Worm (Caenorhabditis elegans) whole organism, late embryonic: Measurements from ENCODE around the gene F58E6.4.

ENCODE experiments used
- C08G9.2 ChIP-seq: sonication (generic microtip); optimal IDR thresholded peaks from 2 replicates; lab custom pipeline; 2016; ENCODE audit warnings: mild to moderate bottlenecking, missing genetic modification characterization, moderate library complexity, missing compliant biosample characterization
- K09A11.1 ChIP-seq: sonication (generic microtip); optimal IDR thresholded peaks from 2 replicates; lab custom pipeline; 2017; ENCODE audit warnings: antibody characterized with exemption, mild to moderate bottlenecking, missing genetic modification characterization, missing compliant biosample characterization; ENCODE audit not compliant: insufficient read depth
- Y22D7AL.16 ChIP-seq: sonication (generic microtip); optimal IDR thresholded peaks from 2 replicates; lab custom pipeline; 2016; ENCODE audit warnings: missing genetic modification characterization, missing compliant biosample characterization
- ama-1 ChIP-seq: fragments of 150-350 bp; optimal IDR thresholded peaks from 2 replicates; lab custom pipeline; 2014
- ceh-14 ChIP-seq: sonication (generic microtip); optimal IDR thresholded peaks from 2 replicates; lab custom pipeline; 2016; ENCODE audit warnings: missing genotype, missing genetic modification characterization, missing compliant biosample characterization
- ceh-18 ChIP-seq: sonication (generic microtip); optimal IDR thresholded peaks from 2 replicates; lab custom pipeline; 2016; ENCODE audit warnings: missing genetic modification characterization, missing compliant biosample characterization
- ceh-19 ChIP-seq: fragments of 200-800 bp; sonication (Bioruptor generic); optimal IDR thresholded peaks from 2 replicates; lab custom pipeline; 2018; ENCODE audit warnings: mild to moderate bottlenecking, missing genetic modification characterization, missing compliant biosample characterization
- ceh-24 ChIP-seq: sonication (generic microtip); optimal IDR thresholded peaks from 2 replicates; lab custom pipeline; 2016; ENCODE audit warnings: mild to moderate bottlenecking, missing genetic modification characterization, missing compliant biosample characterization
- ceh-31 ChIP-seq: sonication (generic microtip); optimal IDR thresholded peaks from 2 replicates; lab custom pipeline; 2016; ENCODE audit warnings: missing genetic modification characterization, missing compliant biosample characterization
- ceh-34 ChIP-seq: sonication (generic microtip); optimal IDR thresholded peaks from 2 replicates; lab custom pipeline; 2016; ENCODE audit warnings: mild to moderate bottlenecking, missing genetic modification characterization, missing compliant biosample characterization
- ceh-45 ChIP-seq: fragments of 200-800 bp; sonication (Bioruptor generic); IDR thresholded peaks from 2 replicates; pipeline ENCODE4 v1.3.6; 2022; ENCODE audit warnings: missing genetic modification reagents, missing genetic modification characterization, missing compliant biosample characterization
- ceh-48 ChIP-seq: sonication (generic microtip); optimal IDR thresholded peaks from 2 replicates; lab custom pipeline; 2016; ENCODE audit warnings: missing genetic modification characterization, inconsistent platforms, missing compliant biosample characterization
- ceh-6 ChIP-seq: fragments of 200-800 bp; sonication (Bioruptor generic); optimal IDR thresholded peaks from 2 replicates; lab custom pipeline; 2018; ENCODE audit warnings: mild to moderate bottlenecking, missing genetic modification characterization, missing compliant biosample characterization
- dmd-4 ChIP-seq: sonication (generic microtip); optimal IDR thresholded peaks from 2 replicates; lab custom pipeline; 2016; ENCODE audit warnings: borderline replicate concordance, missing genetic modification characterization, missing compliant biosample characterization
- dve-1 ChIP-seq: sonication (generic microtip); optimal IDR thresholded peaks from 2 replicates; lab custom pipeline; 2017; ENCODE audit warnings: antibody characterized with exemption, mild to moderate bottlenecking, missing genetic modification characterization, missing compliant biosample characterization
- elt-2 ChIP-seq: sonication (generic microtip); optimal IDR thresholded peaks from 2 replicates; lab custom pipeline; 2016; ENCODE audit warnings: missing genetic modification reagents, missing genetic modification characterization, missing compliant biosample characterization
- ets-4 ChIP-seq: sonication (generic microtip); optimal IDR thresholded peaks from 2 replicates; lab custom pipeline; 2016; ENCODE audit warnings: missing genetic modification characterization, missing compliant biosample characterization
- fax-1 ChIP-seq: sonication (generic microtip); optimal IDR thresholded peaks from 2 replicates; lab custom pipeline; 2016; ENCODE audit warnings: missing genotype, missing genetic modification characterization, missing compliant biosample characterization
- fkh-6 ChIP-seq: sonication (generic microtip); optimal IDR thresholded peaks from 2 replicates; lab custom pipeline; 2016; ENCODE audit warnings: missing genetic modification characterization, missing compliant biosample characterization
- hlh-6 ChIP-seq: sonication (generic microtip); optimal IDR thresholded peaks from 2 replicates; lab custom pipeline; 2016; ENCODE audit warnings: missing genotype, missing genetic modification characterization, missing compliant biosample characterization
- lim-6 ChIP-seq: sonication (generic microtip); optimal IDR thresholded peaks from 2 replicates; lab custom pipeline; 2016; ENCODE audit warnings: missing genetic modification characterization, missing compliant biosample characterization
- lin-11 ChIP-seq: fragments of 200-800 bp; sonication (Bioruptor generic); optimal IDR thresholded peaks from 2 replicates; lab custom pipeline; 2018; ENCODE audit warnings: mild to moderate bottlenecking, missing genetic modification characterization, missing compliant biosample characterization
- odd-2 ChIP-seq: sonication (generic microtip); optimal IDR thresholded peaks from 2 replicates; lab custom pipeline; 2017; ENCODE audit warnings: antibody characterized with exemption, mild to moderate bottlenecking, missing genetic modification characterization, missing compliant biosample characterization
- pag-3 ChIP-seq: sonication (generic microtip); optimal IDR thresholded peaks from 2 replicates; lab custom pipeline; 2016; ENCODE audit warnings: missing compliant biosample characterization, missing genetic modification characterization, borderline replicate concordance
- pat-9 ChIP-seq: fragments of 200-800 bp; sonication (Bioruptor generic); optimal IDR thresholded peaks from 2 replicates; lab custom pipeline; 2018; ENCODE audit warnings: mild to moderate bottlenecking, missing genetic modification characterization, moderate library complexity, missing compliant biosample characterization
- pax-1 ChIP-seq: fragments of 150-350 bp; optimal IDR thresholded peaks from 2 replicates; lab custom pipeline; 2014; ENCODE audit warnings: missing biosample characterization, missing genetic modification characterization
- pha-4 ChIP-seq: fragments of 150-350 bp; optimal IDR thresholded peaks from 2 replicates; lab custom pipeline; 2018; ENCODE audit warnings: missing biosample characterization, missing genetic modification reagents, missing genetic modification characterization
- rnt-1 ChIP-seq: sonication (generic microtip); optimal IDR thresholded peaks from 2 replicates; lab custom pipeline; 2016; ENCODE audit warnings: missing genetic modification characterization, missing compliant biosample characterization
- sdc-2 ChIP-seq: sonication (generic microtip); optimal IDR thresholded peaks from 2 replicates; lab custom pipeline; 2016; ENCODE audit warnings: missing genotype, missing genetic modification characterization, missing compliant biosample characterization
- sox-2 ChIP-seq: fragments of 200-800 bp; sonication (Bioruptor generic); IDR thresholded peaks from 2 replicates; pipeline ENCODE4 v1.3.6; 2022; ENCODE audit warnings: missing genetic modification reagents, missing genetic modification characterization, missing compliant biosample characterization
- sox-4 ChIP-seq: sonication (generic microtip); optimal IDR thresholded peaks from 2 replicates; lab custom pipeline; 2017; ENCODE audit warnings: mild to moderate bottlenecking, missing genetic modification characterization, inconsistent platforms, missing compliant biosample characterization
- tbx-2 ChIP-seq: sonication (generic microtip); optimal IDR thresholded peaks from 2 replicates; lab custom pipeline; 2016; ENCODE audit warnings: missing genetic modification characterization, missing compliant biosample characterization
- tbx-7 ChIP-seq: sonication (generic microtip); optimal IDR thresholded peaks from 2 replicates; lab custom pipeline; 2016; ENCODE audit warnings: missing genotype, missing genetic modification characterization, missing compliant biosample characterization
- ttx-3 ChIP-seq: sonication (generic microtip); optimal IDR thresholded peaks from 2 replicates; lab custom pipeline; 2016; ENCODE audit warnings: missing genetic modification reagents, missing genetic modification characterization, missing compliant biosample characterization
- unc-3 ChIP-seq, 2 experiments: fragments of 200-800 bp in 1 of 2; sonication (Bioruptor generic) in 1 of 2; sonication (generic microtip) in 1 of 2; conservative IDR thresholded peaks in 1 of 2; optimal IDR thresholded peaks in 1 of 2; 2 replicates each; pipeline versions ENCODE4 v1.3.6 to Lab custom; 2016 to 2022; ENCODE audit warnings: missing compliant biosample characterization in 2 of 2, missing genetic modification characterization in 2 of 2, missing genetic modification reagents in 1 of 2
- unc-42 ChIP-seq: sonication (generic microtip); optimal IDR thresholded peaks from 2 replicates; lab custom pipeline; 2016; ENCODE audit warnings: missing genotype, missing genetic modification characterization, missing compliant biosample characterization
- unc-86 ChIP-seq: sonication (generic microtip); optimal IDR thresholded peaks from 2 replicates; lab custom pipeline; 2016; ENCODE audit warnings: missing genetic modification characterization, missing compliant biosample characterization
- ztf-16 ChIP-seq: sonication (generic microtip); optimal IDR thresholded peaks from 2 replicates; lab custom pipeline; 2017; ENCODE audit warnings: missing genetic modification characterization, missing compliant biosample characterization

F58E6.4 gene

ce11 chrV:9796562-9796961, 46.4 kb upstream of the F58E6.4 start, which contains the start of gene F46B6.9:
F46B6.9 (plus strand) TSS chrV:9796862.
- TF ChIP-seq pha-4 = no peak
- no peak for TF ChIP-seq ets-4 (tag; lab: Kevin White, UChicago)

ce11 chrV:9796002-9796401, 45.8 kb upstream of the F58E6.4 start:
- no peak for TF ChIP-seq ceh-24 (tag; lab: Kevin White, UChicago)
- TF ChIP-seq dve-1 (tag; lab: Kevin White, UChicago) = no peak
- TF ChIP-seq lin-11 (tag; lab: Kevin White, UChicago) = no peak
- peak; percentile 37 for TF ChIP-seq unc-42 (tag; lab: Kevin White, UChicago)
- TF ChIP-seq pag-3 (tag; lab: Kevin White, UChicago) = no peak
- no peak for TF ChIP-seq unc-3 (GFP tag; conservative IDR thresholded peaks at IDR 0.05; lab: Robert Waterston, UW)
- TF ChIP-seq unc-3 (tag; optimal IDR thresholded peaks at IDR 0.05; lab: Kevin White, UChicago) = no peak
- TF ChIP-seq ceh-34 (tag; lab: Kevin White, UChicago) = no peak
- TF ChIP-seq sox-4 (tag; lab: Kevin White, UChicago) = no peak
- no peak for TF ChIP-seq sox-2 (GFP tag; lab: Robert Waterston, UW)

- no peak for TF ChIP-seq sox-2 (GFP tag; lab: Robert Waterston, UW)
- no peak for TF ChIP-seq hlh-6 (tag; lab: Kevin White, UChicago)
- no peak for TF ChIP-seq ztf-16 (tag; lab: Kevin White, UChicago)
- TF ChIP-seq Y22D7AL.16 (tag; lab: Kevin White, UChicago) = no peak
- no peak for TF ChIP-seq C08G9.2 (tag; lab: Kevin White, UChicago)
- TF ChIP-seq ceh-24 (tag; lab: Kevin White, UChicago) = no peak
- no peak for TF ChIP-seq ceh-45 (GFP tag; lab: Robert Waterston, UW)
- no peak for TF ChIP-seq ttx-3 (tag; lab: Kevin White, UChicago)
- no peak for TF ChIP-seq rnt-1 (tag; lab: Kevin White, UChicago)
- no peak for TF ChIP-seq odd-2 (tag; lab: Kevin White, UChicago)
- TF ChIP-seq tbx-7 = no peak
- TF ChIP-seq pax-1 = no peak
- no peak for TF ChIP-seq dmd-4 (tag; lab: Kevin White, UChicago)
- no peak for TF ChIP-seq ama-1 (lab: Kevin White, UChicago)
- no peak for TF ChIP-seq lim-6
- no peak for TF ChIP-seq unc-86 (tag; lab: Kevin White, UChicago)
- no peak for TF ChIP-seq fkh-6
- TF ChIP-seq K09A11.1 (tag; lab: Kevin White, UChicago) = no peak
- TF ChIP-seq, all 69 proteins: peak for 0
Observed at ce11 chrV:9794997-9795396, 44.8 kb upstream of the F58E6.4 start.

ce11 chrV:9791332-9791731, 41.1 kb upstream of the F58E6.4 start, which contains the start of gene lipl-2:
lipl-2 (plus strand) TSS chrV:9791567.
- TF ChIP-seq ceh-19 (GFP tag; lab: Kevin White, UChicago) (no peak), lin-11 (tag; lab: Kevin White, UChicago) (no peak), pag-3 (tag; lab: Kevin White, UChicago) (no peak), fkh-6 (no peak), unc-86 (tag; lab: Kevin White, UChicago) (no peak), ceh-31 (tag; lab: Kevin White, UChicago) (no peak), elt-2 (tag; lab: Kevin White, UChicago) (no peak), K09A11.1 (tag; lab: Kevin White, UChicago) (no peak), ceh-48 (tag; lab: Kevin White, UChicago) (no peak), rnt-1 (tag; lab: Kevin White, UChicago) (no peak), ceh-6 (GFP tag; lab: Kevin White, UChicago) (no peak), pat-9 (tag; lab: Kevin White, UChicago) (no peak), fax-1 (tag; lab: Kevin White, UChicago) (no peak), ceh-18 (tag; lab: Kevin White, UChicago) (no peak), tbx-2 (tag; lab: Kevin White, UChicago) (no peak), ceh-14 (no peak), sdc-2 (tag; lab: Kevin White, UChicago) (no peak)
